Worm (Caenorhabditis elegans) whole organism, young adult: ENCODE data around the gene R01B10.3.
A peak's percentile ranks its signal among the peaks of the same experiment; 100 is the strongest.

ENCODE experiments used
- B0019.2 ChIP-seq: fragments of 200-800 bp; sonication (Bioruptor generic); conservative IDR thresholded peaks from 2 replicates; pipeline ENCODE4 v1.3.6; 2022; ENCODE audit warnings: missing genetic modification reagents, missing genetic modification characterization, missing compliant biosample characterization
- C06A6.2 ChIP-seq: fragments of 200-800 bp; sonication (Bioruptor generic); conservative IDR thresholded peaks from 2 replicates; pipeline ENCODE4 v1.3.6; 2022; ENCODE audit warnings: missing genetic modification characterization, missing compliant biosample characterization
- D2030.7 ChIP-seq: fragments of 200-800 bp; sonication (Bioruptor generic); IDR thresholded peaks from 2 replicates; pipeline ENCODE4 v1.3.6; 2022; ENCODE audit warnings: missing genetic modification reagents, missing genetic modification characterization, missing compliant biosample characterization
- F23B12.7 ChIP-seq: sonication (generic microtip); optimal IDR thresholded peaks from 2 replicates; lab custom pipeline; 2017; ENCODE audit warnings: missing genetic modification characterization, mild to moderate bottlenecking, missing compliant biosample characterization, antibody characterized with exemption, moderate library complexity; ENCODE audit not compliant: insufficient read depth
- F33H1.4 ChIP-seq: fragments of 200-800 bp; sonication (Bioruptor generic); IDR thresholded peaks from 2 replicates; pipeline ENCODE4 v1.3.6; 2022; ENCODE audit warnings: missing genetic modification reagents, missing genetic modification characterization, missing compliant biosample characterization
- F39B2.1 ChIP-seq: fragments of 200-800 bp; sonication (Bioruptor generic); IDR thresholded peaks from 2 replicates; pipeline ENCODE4 v1.3.6; 2022; ENCODE audit warnings: missing genetic modification reagents, missing genetic modification characterization, missing compliant biosample characterization
- F49E8.2 ChIP-seq: sonication (generic microtip); optimal IDR thresholded peaks from 3 replicates; lab custom pipeline; 2017; ENCODE audit warnings: missing genetic modification characterization, mild to moderate bottlenecking, missing compliant biosample characterization, antibody characterized with exemption, moderate library complexity; ENCODE audit not compliant: insufficient read depth
- F52B5.7 ChIP-seq: sonication (generic microtip); optimal IDR thresholded peaks from 2 replicates; lab custom pipeline; 2016; ENCODE audit warnings: mild to moderate bottlenecking, missing genetic modification characterization, missing compliant biosample characterization
- T26A5.8 ChIP-seq: sonication (generic microtip); optimal IDR thresholded peaks from 2 replicates; lab custom pipeline; 2016; ENCODE audit warnings: missing genetic modification characterization, missing compliant biosample characterization
- Y53F4B.3 ChIP-seq: fragments of 200-800 bp; sonication (Bioruptor generic); IDR thresholded peaks from 2 replicates; pipeline ENCODE4 v1.3.6; 2022; ENCODE audit warnings: missing genetic modification reagents, missing genetic modification characterization, missing compliant biosample characterization
- Y79H2A.3 ChIP-seq: fragments of 200-800 bp; sonication (Bioruptor generic); conservative IDR thresholded peaks from 2 replicates; pipeline ENCODE4 v1.3.6; 2022; ENCODE audit warnings: missing genetic modification reagents, missing genetic modification characterization, missing compliant biosample characterization
- Y95B8A.8 ChIP-seq: fragments of 200-800 bp; sonication (Bioruptor generic); IDR thresholded peaks from 2 replicates; pipeline ENCODE4 v1.3.6; 2022; ENCODE audit warnings: missing genetic modification reagents, missing genetic modification characterization, missing compliant biosample characterization
- athp-1 ChIP-seq: sonication (generic microtip); optimal IDR thresholded peaks from 2 replicates; lab custom pipeline; 2017; ENCODE audit warnings: mild to moderate bottlenecking, missing genetic modification characterization, missing compliant biosample characterization
- attf-3 ChIP-seq: fragments of 200-800 bp; sonication (Bioruptor generic); conservative IDR thresholded peaks from 2 replicates; pipeline ENCODE4 v1.3.6; 2022; ENCODE audit warnings: missing genetic modification reagents, missing genetic modification characterization, missing compliant biosample characterization
- ceh-91 ChIP-seq: fragments of 200-800 bp; sonication (Bioruptor generic); IDR thresholded peaks from 2 replicates; pipeline ENCODE4 v1.3.6; 2022; ENCODE audit warnings: missing genetic modification reagents, missing genetic modification characterization, missing compliant biosample characterization
- dpl-1 ChIP-seq: fragments of 150-350 bp; optimal IDR thresholded peaks from 2 replicates; lab custom pipeline; 2014; ENCODE audit warnings: missing biosample characterization, missing genetic modification reagents, missing genetic modification characterization
- efl-1 ChIP-seq: fragments of 150-350 bp; optimal IDR thresholded peaks from 2 replicates; lab custom pipeline; 2014; ENCODE audit warnings: missing biosample characterization, missing genetic modification reagents, missing genetic modification characterization
- ekl-4 ChIP-seq: fragments of 200-800 bp; sonication (Bioruptor generic); IDR thresholded peaks from 2 replicates; pipeline ENCODE4 v1.3.6; 2022; ENCODE audit warnings: missing genetic modification reagents, missing genetic modification characterization, missing compliant biosample characterization
- hmg-1.2 ChIP-seq: fragments of 200-800 bp; sonication (Bioruptor generic); IDR thresholded peaks from 2 replicates; pipeline ENCODE4 v1.3.6; 2022; ENCODE audit warnings: missing genetic modification reagents, missing genetic modification characterization, missing compliant biosample characterization
- hmg-20 ChIP-seq: fragments of 200-800 bp; sonication (Bioruptor generic); IDR thresholded peaks from 2 replicates; pipeline ENCODE4 v1.3.6; 2022; ENCODE audit warnings: missing genetic modification reagents, missing genetic modification characterization, missing compliant biosample characterization
- hsf-1 ChIP-seq: fragments of 200-800 bp; sonication (Bioruptor generic); IDR thresholded peaks from 2 replicates; pipeline ENCODE4 v1.3.6; 2022; ENCODE audit warnings: missing genetic modification reagents, missing genetic modification characterization, missing compliant biosample characterization
- lag-1 ChIP-seq: fragments of 200-800 bp; sonication (Bioruptor generic); IDR thresholded peaks from 2 replicates; pipeline ENCODE4 v1.3.6; 2022; ENCODE audit warnings: missing genetic modification reagents, missing genetic modification characterization, missing compliant biosample characterization
- lin-26 ChIP-seq: fragments of 200-800 bp; sonication (Bioruptor generic); IDR thresholded peaks from 2 replicates; pipeline ENCODE4 v1.3.6; 2022; ENCODE audit warnings: missing genetic modification reagents, missing genetic modification characterization, missing compliant biosample characterization
- lin-54 ChIP-seq: fragments of 200-800 bp; sonication (Bioruptor generic); optimal IDR thresholded peaks from 2 replicates; lab custom pipeline; 2018; ENCODE audit warnings: mild to moderate bottlenecking, missing genetic modification characterization, missing compliant biosample characterization
- lir-1 ChIP-seq: fragments of 200-800 bp; sonication (Bioruptor generic); conservative IDR thresholded peaks from 2 replicates; pipeline ENCODE4 v1.3.6; 2022; ENCODE audit warnings: missing genetic modification reagents, missing genetic modification characterization, missing compliant biosample characterization
- lsl-1 ChIP-seq: fragments of 200-800 bp; sonication (Bioruptor generic); optimal IDR thresholded peaks from 2 replicates; lab custom pipeline; 2018; ENCODE audit warnings: mild to moderate bottlenecking, missing genetic modification characterization, moderate library complexity, missing compliant biosample characterization
- madf-3 ChIP-seq: fragments of 200-800 bp; sonication (Bioruptor generic); IDR thresholded peaks from 2 replicates; pipeline ENCODE4 v1.3.6; 2022; ENCODE audit warnings: missing genetic modification reagents, missing genetic modification characterization, missing compliant biosample characterization
- madf-6 ChIP-seq: fragments of 200-800 bp; sonication (Bioruptor generic); IDR thresholded peaks from 2 replicates; pipeline ENCODE4 v1.3.6; 2022; ENCODE audit warnings: missing genetic modification reagents, missing genetic modification characterization, missing compliant biosample characterization
- madf-8 ChIP-seq: fragments of 200-800 bp; sonication (Bioruptor generic); conservative IDR thresholded peaks from 2 replicates; pipeline ENCODE4 v1.3.6; 2022; ENCODE audit warnings: missing genetic modification reagents, missing genetic modification characterization, missing compliant biosample characterization
- mel-28 ChIP-seq: sonication (generic microtip); optimal IDR thresholded peaks from 2 replicates; lab custom pipeline; 2016; ENCODE audit warnings: borderline replicate concordance, mild to moderate bottlenecking, missing genetic modification characterization, missing compliant biosample characterization
- mes-4 ChIP-seq: sonication (generic microtip); optimal IDR thresholded peaks from 2 replicates; lab custom pipeline; 2016; ENCODE audit warnings: missing genotype, missing genetic modification characterization, missing compliant biosample characterization
- pha-4 ChIP-seq: fragments of 150-350 bp; sonication (generic microtip); optimal IDR thresholded peaks from 2 replicates; lab custom pipeline; 2014; ENCODE audit warnings: missing biosample characterization, missing genetic modification reagents, missing genetic modification characterization
- rcor-1 ChIP-seq: fragments of 200-800 bp; sonication (Bioruptor generic); IDR thresholded peaks from 2 replicates; pipeline ENCODE4 v1.3.6; 2022; ENCODE audit warnings: missing genetic modification reagents, missing genetic modification characterization, missing compliant biosample characterization
- sdz-38 ChIP-seq: sonication (generic microtip); optimal IDR thresholded peaks from 2 replicates; lab custom pipeline; 2016; ENCODE audit warnings: missing genotype, missing genetic modification characterization, missing compliant biosample characterization
- snpc-1.1 ChIP-seq: sonication (generic microtip); optimal IDR thresholded peaks from 2 replicates; lab custom pipeline; 2017; ENCODE audit warnings: missing genetic modification characterization, mild to moderate bottlenecking, missing compliant biosample characterization, antibody characterized with exemption, moderate library complexity, missing genotype, missing genetic modification reagents; ENCODE audit not compliant: insufficient read depth
- snpc-1.3 ChIP-seq: sonication (generic microtip); optimal IDR thresholded peaks from 2 replicates; lab custom pipeline; 2017; ENCODE audit warnings: missing genetic modification characterization, mild to moderate bottlenecking, missing compliant biosample characterization, antibody characterized with exemption, moderate library complexity, missing genotype, missing genetic modification reagents; ENCODE audit not compliant: insufficient read depth
- snpc-3.4 ChIP-seq: sonication (generic microtip); optimal IDR thresholded peaks from 2 replicates; lab custom pipeline; 2017; ENCODE audit warnings: missing genetic modification characterization, mild to moderate bottlenecking, missing compliant biosample characterization, antibody characterized with exemption, moderate library complexity, missing genotype, missing genetic modification reagents
- snpc-4 ChIP-seq, 5 experiments: fragments of 150-350 bp in 1 of 5; sonication (generic microtip) in 4 of 5; optimal IDR thresholded peaks; 2 replicates each; lab custom pipeline; 2014 to 2018; ENCODE audit warnings: missing genetic modification characterization in 5 of 5, missing biosample characterization in 3 of 5, antibody characterized with exemption in 2 of 5, mild to moderate bottlenecking in 2 of 5, missing compliant biosample characterization in 2 of 5, missing genotype in 2 of 5, moderate library complexity in 2 of 5, missing genetic modification reagents in 1 of 5
- tlf-1 ChIP-seq: fragments of 200-800 bp; sonication (Bioruptor generic); optimal IDR thresholded peaks from 2 replicates; lab custom pipeline; 2018; ENCODE audit warnings: mild to moderate bottlenecking, missing genetic modification characterization, missing compliant biosample characterization
- xnd-1 ChIP-seq: sonication (generic microtip); optimal IDR thresholded peaks from 2 replicates; lab custom pipeline; 2016; ENCODE audit warnings: missing genotype, missing genetic modification reagents, missing genetic modification characterization, missing compliant biosample characterization
- ztf-18 ChIP-seq: sonication (generic microtip); optimal IDR thresholded peaks from 2 replicates; lab custom pipeline; 2016; ENCODE audit warnings: missing genotype, mild to moderate bottlenecking, missing genetic modification characterization, missing compliant biosample characterization

Gene R01B10.3

DNA sequence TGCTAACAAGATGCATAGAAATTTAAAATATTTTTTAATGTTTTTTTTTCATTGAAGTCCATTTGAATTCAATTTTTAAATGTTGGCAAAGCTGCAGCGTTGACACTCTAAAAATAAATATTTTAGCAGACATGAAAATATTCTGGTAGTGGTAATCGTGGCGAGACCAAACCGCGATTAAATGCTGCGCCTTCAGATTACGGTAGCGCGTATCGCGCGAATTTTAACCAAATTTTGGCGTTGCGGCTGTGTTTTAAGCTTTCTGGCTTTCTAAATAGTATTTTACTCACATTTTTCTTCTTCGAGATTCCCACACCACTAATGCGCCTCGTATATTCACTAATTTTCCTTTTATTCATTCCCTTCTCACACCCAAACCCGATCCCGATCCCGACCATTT is 48.8 kb downstream of the R01B10.3 start, which contains the start of gene cpg-4:
cpg-4 (plus strand) TSS at position 303 of the 400 bp plus-strand sequence.
- no peak for TF ChIP-seq hmg-20 (GFP tag; lab: Robert Waterston, UW)
- TF ChIP-seq lin-26 (GFP tag; lab: Robert Waterston, UW) = no peak
- 0 out of 2 replicates have a peak, but pooled peaks have one; percentile 25 for TF ChIP-seq B0019.2 (GFP tag; lab: Robert Waterston, UW)
- peak; percentile 96 for TF ChIP-seq xnd-1 (tag; lab: Kevin White, UChicago)
- TF ChIP-seq athp-1 (tag; lab: Kevin White, UChicago) = no peak
- peak; percentile 85 for TF ChIP-seq ceh-91 (GFP tag; lab: Robert Waterston, UW)
- TF ChIP-seq Y53F4B.3 (GFP tag; lab: Robert Waterston, UW) = no peak
- peak; percentile 97 for TF ChIP-seq F33H1.4 (GFP tag; lab: Robert Waterston, UW)
- peak; percentile 69 for TF ChIP-seq F49E8.2 (tag; lab: Kevin White, UChicago)
- peak; percentile 33; the same call in 1 of the 2 replicates for TF ChIP-seq hmg-1.2 (GFP tag; lab: Robert Waterston, UW)
- TF ChIP-seq mel-28 (tag; lab: Kevin White, UChicago) = no peak
- no peak for TF ChIP-seq sdz-38 (tag; lab: Kevin White, UChicago)
- peak; percentile 45; the same call in 1 of the 2 replicates for TF ChIP-seq hsf-1 (GFP tag; lab: Robert Waterston, UW)
- peak; percentile 89 for TF ChIP-seq efl-1 (GFP tag; lab: Kevin White, UChicago)
- no peak for TF ChIP-seq snpc-4 (GFP tag; optimal IDR thresholded peaks at IDR 0.05; lab: Kevin White, UChicago)
- TF ChIP-seq snpc-4 (tag; optimal IDR thresholded peaks at IDR 0.05; lab: Kevin White, UChicago) = peak in 1 of 4 experiments; percentile 20
- TF ChIP-seq tlf-1 = peak; percentile 7
- TF ChIP-seq Y79H2A.3 (GFP tag; lab: Robert Waterston, UW) = 0 out of 2 replicates have a peak, but pooled peaks have one; percentile 20
- no peak for TF ChIP-seq F52B5.7 (tag; lab: Kevin White, UChicago)
- no peak for TF ChIP-seq pha-4 (tag; lab: Kevin White, UChicago)
- peak; percentile 56 for TF ChIP-seq F23B12.7 (tag; lab: Kevin White, UChicago)
- no peak for TF ChIP-seq lag-1 (GFP tag; lab: Robert Waterston, UW)
- peak; percentile 98 for TF ChIP-seq madf-6 (GFP tag; lab: Robert Waterston, UW)
- TF ChIP-seq lir-1 (GFP tag; lab: Robert Waterston, UW) = peak; percentile 26; the same call in 1 of the 2 replicates
- peak; percentile 75; the same call in 1 of the 2 replicates for TF ChIP-seq rcor-1 (GFP tag; lab: Robert Waterston, UW)
- peak; percentile 53; the same call in 1 of the 2 replicates for TF ChIP-seq ekl-4 (GFP tag; lab: Robert Waterston, UW)
- no peak for TF ChIP-seq C06A6.2 (GFP tag; lab: Robert Waterston, UW)
- TF ChIP-seq mes-4 (tag; lab: Kevin White, UChicago) = no peak
- peak; percentile 97 for TF ChIP-seq lsl-1
- peak; percentile 79 for TF ChIP-seq D2030.7 (GFP tag; lab: Robert Waterston, UW)
- TF ChIP-seq attf-3 (GFP tag; lab: Robert Waterston, UW) = 0 out of 2 replicates have a peak, but pooled peaks have one; percentile 17
- TF ChIP-seq snpc-1.3 (tag; lab: Kevin White, UChicago) = peak; percentile 5
- TF ChIP-seq ztf-18 (tag; lab: Kevin White, UChicago) = no peak
- TF ChIP-seq madf-3 (GFP tag; lab: Robert Waterston, UW) = peak; percentile 66; the same call in 1 of the 2 replicates
- no peak for TF ChIP-seq T26A5.8 (tag; lab: Kevin White, UChicago)
- TF ChIP-seq dpl-1 (GFP tag; lab: Kevin White, UChicago) = peak; percentile 78
- TF ChIP-seq snpc-1.1 = no peak
- peak; percentile 73; the same call in 1 of the 2 replicates for TF ChIP-seq Y95B8A.8 (GFP tag; lab: Robert Waterston, UW)
- TF ChIP-seq F39B2.1 (GFP tag; lab: Robert Waterston, UW) = no peak
- peak; percentile 98 for TF ChIP-seq madf-8
- peak; percentile 68 for TF ChIP-seq lin-54 (GFP tag; lab: Kevin White, UChicago)
- TF ChIP-seq snpc-3.4 (tag; lab: Kevin White, UChicago) = peak; percentile 61
